Worm (Caenorhabditis elegans): Measurements from ENCODE around the gene cyp-14A2.

DNA sequence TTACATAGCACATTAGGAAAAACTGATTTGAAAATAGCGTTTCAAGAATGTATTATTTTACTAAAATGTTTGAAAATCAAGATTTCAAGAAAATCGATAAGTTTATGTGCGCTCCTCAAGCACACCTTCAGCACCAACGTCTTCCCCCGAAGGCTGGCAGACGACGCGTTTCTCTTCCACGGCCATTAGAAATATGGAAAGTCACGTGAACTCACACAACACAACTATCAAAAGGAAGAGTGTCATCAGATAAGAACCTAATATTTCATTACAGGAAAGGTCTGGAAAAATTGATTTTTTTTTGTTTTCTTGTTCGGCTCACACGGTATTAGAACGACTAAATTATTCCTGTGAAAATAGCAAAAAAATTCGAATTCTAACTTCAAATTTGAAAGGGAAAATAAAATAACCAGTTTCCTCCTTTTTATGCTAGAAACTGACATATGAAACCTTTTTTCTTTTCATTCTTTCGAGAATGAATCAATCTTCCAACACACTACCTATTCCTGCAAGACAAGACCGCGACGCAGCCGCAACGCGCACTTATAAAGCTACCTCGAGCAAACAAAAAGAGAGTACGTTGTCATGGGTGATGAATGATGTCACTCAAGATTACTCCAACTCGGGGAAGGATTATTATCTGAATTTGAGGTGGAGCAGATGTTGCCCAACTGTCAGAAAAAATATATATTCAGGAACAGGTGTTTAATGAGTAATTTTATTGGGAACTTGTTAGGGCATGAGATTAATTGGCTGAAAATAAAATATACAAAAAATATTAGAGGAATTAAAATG lies 44.2 kb downstream of the cyp-14A2 start:
- TF ChIP-seq fos-1 (tag; optimal IDR thresholded peaks at IDR 0.05) (no peak), fkh-10 (GFP tag; optimal IDR thresholded peaks at IDR 0.05) (no peak), nhr-77 (tag; optimal IDR thresholded peaks at IDR 0.05) (no peak), egl-27 (tag; optimal IDR thresholded peaks at IDR 0.05) (no peak), ztf-11 (tag; optimal IDR thresholded peaks at IDR 0.05) (no peak), nhr-237 (tag; optimal IDR thresholded peaks at IDR 0.05) (no peak), nhr-28 (tag; optimal IDR thresholded peaks at IDR 0.05) (no peak), unc-62 (GFP tag; optimal IDR thresholded peaks at IDR 0.05) (no peak), nhr-25 (tag; optimal IDR thresholded peaks at IDR 0.05) (no peak), snpc-4 (tag; optimal IDR thresholded peaks at IDR 0.05) (peak; percentile 8), jun-1 (tag; optimal IDR thresholded peaks at IDR 0.05) (peak; percentile 7)

All from whole organism, L3 larva.